Worm (Caenorhabditis elegans) whole organism, L1 larva: Measurements from ENCODE around the gene R12A1.3.

Source experiments
- C04F5.9 ChIP-seq: sonication (generic microtip); optimal IDR thresholded peaks from 2 replicates; lab custom pipeline; 2016; ENCODE audit warnings: missing genetic modification characterization, missing compliant biosample characterization
- C16A3.4 ChIP-seq: fragments of 150-350 bp; optimal IDR thresholded peaks from 2 replicates; lab custom pipeline; 2014; ENCODE audit warnings: missing biosample characterization, missing genetic modification characterization
- C34B4.2 ChIP-seq: sonication (generic microtip); optimal IDR thresholded peaks from 2 replicates; lab custom pipeline; 2017; ENCODE audit warnings: mild to moderate bottlenecking, missing genetic modification characterization, missing compliant biosample characterization
- alr-1 ChIP-seq: fragments of 200-800 bp; sonication (Bioruptor generic); optimal IDR thresholded peaks from 2 replicates; lab custom pipeline; 2018; ENCODE audit warnings: borderline replicate concordance, mild to moderate bottlenecking, missing genetic modification characterization, missing compliant biosample characterization
- aly-2 ChIP-seq: fragments of 150-350 bp; optimal IDR thresholded peaks from 2 replicates; lab custom pipeline; 2014; ENCODE audit warnings: missing biosample characterization, missing genetic modification characterization
- blmp-1 ChIP-seq: fragments of 150-350 bp; optimal IDR thresholded peaks from 2 replicates; lab custom pipeline; 2014; ENCODE audit warnings: missing biosample characterization, missing genetic modification characterization
- ceh-63 ChIP-seq: fragments of 200-800 bp; sonication (Bioruptor generic); optimal IDR thresholded peaks from 2 replicates; lab custom pipeline; 2018; ENCODE audit warnings: mild to moderate bottlenecking, missing genetic modification characterization, missing compliant biosample characterization
- ceh-82 ChIP-seq, 3 experiments: fragments of 150-350 bp in 1 of 3; sonication (generic microtip) in 2 of 3; optimal IDR thresholded peaks; 2 replicates each; lab custom pipeline; 2014 to 2017; ENCODE audit warnings: missing biosample characterization in 3 of 3, missing genetic modification characterization in 3 of 3
- dpl-1 ChIP-seq, 3 experiments: fragments of 150-350 bp in 2 of 3; sonication (generic microtip) in 1 of 3; optimal IDR thresholded peaks; 2 replicates each; lab custom pipeline; 2014 to 2017; ENCODE audit warnings: missing biosample characterization in 3 of 3, missing genetic modification characterization in 3 of 3, missing genetic modification reagents in 3 of 3
- egl-27 ChIP-seq, 2 experiments: fragments of 150-350 bp in 1 of 2; sonication (generic microtip); optimal IDR thresholded peaks; 3 replicates each; lab custom pipeline; 2017 to 2018; ENCODE audit warnings: missing biosample characterization in 2 of 2, missing genetic modification characterization in 2 of 2, missing genetic modification reagents in 2 of 2
- elt-3 ChIP-seq, 6 experiments: fragments of 150-350 bp in 1 of 6; sonication (generic microtip); optimal IDR thresholded peaks; 2 replicates each; lab custom pipeline; 2017 to 2018; ENCODE audit warnings: missing biosample characterization in 6 of 6, missing genetic modification characterization in 6 of 6, inconsistent platforms in 1 of 6
- fkh-4 ChIP-seq: sonication (generic microtip); optimal IDR thresholded peaks from 2 replicates; lab custom pipeline; 2016; ENCODE audit warnings: missing compliant biosample characterization, missing genetic modification characterization, borderline replicate concordance
- fkh-8 ChIP-seq: sonication (generic microtip); optimal IDR thresholded peaks from 2 replicates; lab custom pipeline; 2016; ENCODE audit warnings: mild to moderate bottlenecking, missing genetic modification characterization, missing compliant biosample characterization
- fos-1 ChIP-seq: fragments of 150-350 bp; optimal IDR thresholded peaks from 2 replicates; lab custom pipeline; 2014; ENCODE audit warnings: missing biosample characterization, missing genetic modification characterization
- grh-1 ChIP-seq: fragments of 200-800 bp; sonication (Bioruptor generic); IDR thresholded peaks from 2 replicates; pipeline ENCODE4 v1.3.6; 2022; ENCODE audit warnings: missing genetic modification reagents, missing genetic modification characterization, missing compliant biosample characterization
- hlh-4 ChIP-seq: sonication (generic microtip); optimal IDR thresholded peaks from 2 replicates; lab custom pipeline; 2016; ENCODE audit warnings: mild to moderate bottlenecking, missing genetic modification characterization, missing compliant biosample characterization
- hpl-2 ChIP-seq: fragments of 150-350 bp; optimal IDR thresholded peaks from 2 replicates; lab custom pipeline; 2014; ENCODE audit warnings: missing biosample characterization, missing genetic modification reagents, missing genetic modification characterization
- lin-14 ChIP-seq: fragments of 200-800 bp; sonication (Bioruptor generic); optimal IDR thresholded peaks from 2 replicates; lab custom pipeline; 2018; ENCODE audit warnings: mild to moderate bottlenecking, missing genetic modification characterization, moderate library complexity, missing compliant biosample characterization
- lin-15B ChIP-seq: fragments of 150-350 bp; sonication (generic microtip); optimal IDR thresholded peaks from 3 replicates; lab custom pipeline; 2014; ENCODE audit warnings: missing biosample characterization, missing genetic modification characterization
- lin-39 ChIP-seq: fragments of 150-350 bp; optimal IDR thresholded peaks from 2 replicates; lab custom pipeline; 2014; ENCODE audit warnings: missing biosample characterization, missing genetic modification reagents, missing genetic modification characterization
- mab-9 ChIP-seq: fragments of 200-800 bp; sonication (Bioruptor generic); IDR thresholded peaks from 2 replicates; pipeline ENCODE4 v1.3.6; 2022; ENCODE audit warnings: missing genetic modification reagents, missing genetic modification characterization, missing compliant biosample characterization
- mdl-1 ChIP-seq, 2 experiments: fragments of 150-350 bp; optimal IDR thresholded peaks; 2 replicates each; lab custom pipeline; 2014 to 2017; ENCODE audit warnings: missing biosample characterization in 2 of 2, missing genetic modification characterization in 2 of 2, inconsistent platforms in 1 of 2
- nhr-71 ChIP-seq: sonication (generic microtip); optimal IDR thresholded peaks from 2 replicates; lab custom pipeline; 2016; ENCODE audit warnings: mild to moderate bottlenecking, missing genetic modification characterization, moderate library complexity, missing compliant biosample characterization
- nhr-76 ChIP-seq: sonication (generic microtip); optimal IDR thresholded peaks from 2 replicates; lab custom pipeline; 2017; ENCODE audit warnings: missing biosample characterization, missing genetic modification characterization
- nhr-85 ChIP-seq: sonication (generic microtip); peaks from one replicate; lab custom pipeline; 2016; ENCODE audit warnings: missing genetic modification characterization, inconsistent platforms, missing compliant biosample characterization
- pag-3 ChIP-seq: sonication (generic microtip); optimal IDR thresholded peaks from 2 replicates; lab custom pipeline; 2017; ENCODE audit warnings: missing genetic modification characterization, mild to moderate bottlenecking, missing compliant biosample characterization, antibody characterized with exemption, borderline replicate concordance; ENCODE audit not compliant: insufficient read depth
- pqm-1 ChIP-seq: sonication (generic microtip); optimal IDR thresholded peaks from 3 replicates; lab custom pipeline; 2017; ENCODE audit warnings: missing biosample characterization, missing genetic modification characterization
- skn-1 ChIP-seq: fragments of 150-350 bp; optimal IDR thresholded peaks from 2 replicates; lab custom pipeline; 2014; ENCODE audit warnings: missing biosample characterization, missing genetic modification characterization
- snpc-4 ChIP-seq: fragments of 150-350 bp; optimal IDR thresholded peaks from 2 replicates; lab custom pipeline; 2014; ENCODE audit warnings: missing biosample characterization, missing genetic modification characterization
- sox-4 ChIP-seq: sonication (generic microtip); optimal IDR thresholded peaks from 2 replicates; lab custom pipeline; 2016; ENCODE audit warnings: missing genetic modification characterization, missing compliant biosample characterization
- sptf-1 ChIP-seq: fragments of 150-350 bp; optimal IDR thresholded peaks from 2 replicates; lab custom pipeline; 2014; ENCODE audit warnings: missing biosample characterization, missing genetic modification characterization
- unc-130 ChIP-seq: fragments of 150-350 bp; optimal IDR thresholded peaks from 2 replicates; lab custom pipeline; 2017; ENCODE audit warnings: missing biosample characterization, missing genetic modification characterization, inconsistent platforms
- ztf-4 ChIP-seq: fragments of 150-350 bp; optimal IDR thresholded peaks from 2 replicates; lab custom pipeline; 2014; ENCODE audit warnings: missing biosample characterization, missing genetic modification characterization

R12A1.3 gene

ce11 chrV:1455280-1455679, 29.7 kb upstream of the R12A1.3 start:
- TF ChIP-seq snpc-4 (tag; lab: Kevin White, UChicago) (peak; percentile 55), ceh-82 (tag; optimal IDR thresholded peaks at IDR 0.05; lab: Kevin White, UChicago) (no peak), mdl-1 (tag; optimal IDR thresholded peaks at IDR 0.05; lab: Kevin White, UChicago) (no peak), mab-9 (no peak)
- TF ChIP-seq, all 84 proteins: peak for 1

DNA sequence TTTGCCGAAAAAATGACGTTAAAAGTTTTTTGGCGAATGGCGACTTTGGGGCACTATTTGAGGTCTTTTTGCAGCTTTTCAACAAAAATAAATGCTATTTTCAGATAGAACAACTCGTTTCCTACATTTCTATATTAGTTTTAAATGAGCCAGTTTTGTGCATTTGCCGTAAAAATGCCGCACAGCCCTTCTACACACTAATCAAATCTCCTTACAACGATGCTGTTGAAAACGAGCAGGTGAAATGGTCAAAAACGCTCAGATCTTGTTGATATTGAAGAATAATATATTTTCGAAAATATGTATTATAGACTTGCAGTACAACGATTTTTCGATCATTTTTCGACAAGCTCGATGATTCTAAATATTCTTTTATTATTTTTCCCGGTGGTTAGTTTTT, 29.2 kb upstream of the R12A1.3 start, which contains the start of gene chil-14:
chil-14 (plus strand) TSS at position 301 of the 400 bp plus-strand sequence.
- no peak for TF ChIP-seq grh-1

DNA sequence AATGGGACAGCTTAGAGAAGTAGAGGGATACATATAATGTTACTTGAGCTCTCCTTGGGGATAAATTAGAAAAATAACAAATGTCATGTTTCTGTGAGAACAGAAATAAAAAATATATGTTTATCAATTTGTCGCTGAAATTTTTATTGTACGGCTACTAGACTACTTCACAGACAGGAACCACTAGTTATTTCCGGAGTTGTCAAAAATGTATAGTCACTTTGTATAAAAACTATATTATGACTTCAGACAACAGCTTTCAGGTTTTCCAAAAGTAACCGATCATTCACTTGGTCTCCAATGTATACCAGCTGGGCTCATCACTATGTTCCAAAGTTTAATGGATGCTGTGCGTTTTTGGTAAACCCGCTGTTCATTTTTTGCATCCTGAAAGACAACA, 25.7 kb upstream of the R12A1.3 start, which contains the start of gene srj-23:
srj-23 (plus strand) TSS at position 301 of the 400 bp plus-strand sequence.
- no peak for TF ChIP-seq fkh-8 (tag; lab: Kevin White, UChicago)
- TF ChIP-seq hpl-2 (GFP tag; lab: Kevin White, UChicago), result no peak
- TF ChIP-seq mab-9, result 0 out of 2 replicates have a peak, but pooled peaks have one; percentile 16

- no peak for TF ChIP-seq skn-1 (tag; lab: Kevin White, UChicago)
- TF ChIP-seq nhr-85 (tag; lab: Kevin White, UChicago), result peak; percentile 70
- TF ChIP-seq blmp-1 (tag; lab: Kevin White, UChicago), result peak; percentile 9
Measured at ce11 chrV:1450160-1450559, 24.6 kb upstream of the R12A1.3 start, which contains the start of gene cnc-2. TSS of gene cnc-2 (minus strand) at chrV:1450183.

- peak; percentile 50 for TF ChIP-seq nhr-85 (tag; lab: Kevin White, UChicago)
- no peak for TF ChIP-seq ceh-82 (tag; optimal IDR thresholded peaks at IDR 0.05; lab: Kevin White, UChicago)
- TF ChIP-seq blmp-1 (tag; lab: Kevin White, UChicago), result peak; percentile 65
- no peak for TF ChIP-seq fkh-8 (tag; lab: Kevin White, UChicago)
- no peak for TF ChIP-seq C04F5.9 (tag; lab: Kevin White, UChicago)
- TF ChIP-seq nhr-76, result no peak
- no peak for TF ChIP-seq unc-130 (tag; lab: Kevin White, UChicago)
- TF ChIP-seq alr-1 (tag; lab: Kevin White, UChicago), result no peak
- peak in 1 of 6 experiments; percentile 16 for TF ChIP-seq elt-3 (tag; optimal IDR thresholded peaks at IDR 0.05; lab: Kevin White, UChicago)
- TF ChIP-seq nhr-71, result peak; percentile 13
- TF ChIP-seq hlh-4 (tag; lab: Kevin White, UChicago), result no peak
- TF ChIP-seq egl-27 (tag; optimal IDR thresholded peaks at IDR 0.05; lab: Kevin White, UChicago), result no peak
- TF ChIP-seq ztf-4 (tag; lab: Kevin White, UChicago), result peak; percentile 46
- TF ChIP-seq lin-15B (tag; lab: Kevin White, UChicago), result no peak
Measured at ce11 chrV:1447724-1448123, 22.1 kb upstream of the R12A1.3 start, which contains the start of gene cnc-3. TSS of gene cnc-3 (plus strand) at chrV:1448004.

- TF ChIP-seq pag-3 (no peak), lin-14 (GFP tag; lab: Kevin White, UChicago) (peak; percentile 31), nhr-85 (tag; lab: Kevin White, UChicago) (peak; percentile 74)
Measured at ce11 chrV:1447079-1447478, 21.5 kb upstream of the R12A1.3 start, which contains the start of gene cnc-4. TSS of gene cnc-4 (plus strand) at chrV:1447195.

DNA sequence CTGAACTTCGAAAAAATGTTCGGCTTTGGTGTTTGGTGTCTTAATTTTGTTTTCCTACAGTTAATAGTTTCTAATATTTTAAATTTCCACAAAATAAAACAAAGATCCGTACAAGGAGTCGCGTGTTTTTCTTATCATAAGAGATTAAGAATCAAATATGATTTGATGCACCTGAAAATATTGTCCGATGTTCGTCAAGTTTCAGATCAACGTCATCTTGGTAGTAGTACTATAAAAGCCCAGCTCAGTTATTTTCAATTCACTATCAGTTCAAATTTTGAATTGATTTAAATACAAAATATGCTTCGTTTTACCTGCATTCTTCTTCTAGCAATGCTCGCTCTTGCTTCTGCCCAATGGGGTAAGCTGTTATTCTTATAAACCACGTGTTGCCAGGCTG, 19.5 kb upstream of the R12A1.3 start, which contains the start of gene cnc-5:
cnc-5 (plus strand) TSS at position 301 of the 400 bp plus-strand sequence.
- TF ChIP-seq sptf-1, result no peak
- TF ChIP-seq hlh-4 (tag; lab: Kevin White, UChicago), result no peak
- no peak for TF ChIP-seq C16A3.4 (tag; lab: Kevin White, UChicago)
- TF ChIP-seq alr-1 (tag; lab: Kevin White, UChicago), result no peak
- TF ChIP-seq ztf-4 (tag; lab: Kevin White, UChicago), result no peak
- TF ChIP-seq nhr-76, result no peak
- TF ChIP-seq C34B4.2, result no peak
- no peak for TF ChIP-seq skn-1 (tag; lab: Kevin White, UChicago)
- no peak for TF ChIP-seq lin-15B (tag; lab: Kevin White, UChicago)
- no peak for TF ChIP-seq unc-130 (tag; lab: Kevin White, UChicago)
- no peak for TF ChIP-seq aly-2
- TF ChIP-seq ceh-63 (GFP tag; lab: Kevin White, UChicago), result no peak
- TF ChIP-seq pqm-1 (tag; lab: Kevin White, UChicago), result no peak
- TF ChIP-seq dpl-1 (GFP tag; optimal IDR thresholded peaks at IDR 0.05; lab: Kevin White, UChicago), result no peak
- TF ChIP-seq sox-4 (tag; lab: Kevin White, UChicago), result no peak
- TF ChIP-seq lin-39 (tag; lab: Kevin White, UChicago), result no peak
- TF ChIP-seq fos-1 (tag; lab: Kevin White, UChicago), result no peak
- no peak for TF ChIP-seq fkh-4 (tag; lab: Kevin White, UChicago)
- TF ChIP-seq, all 84 proteins: peak for 0
